Worm (Caenorhabditis elegans) whole organism, L3 larva: ENCODE results near the gene disl-2.

Experiments
- ZK546.5 ChIP-seq: sonication (generic microtip); optimal IDR thresholded peaks from 2 replicates; lab custom pipeline; 2017; ENCODE audit warnings: missing biosample characterization, missing genetic modification characterization
- ama-1 ChIP-seq: fragments of 150-350 bp; optimal IDR thresholded peaks from 2 replicates; lab custom pipeline; 2018
- ceh-82 ChIP-seq: fragments of 150-350 bp; optimal IDR thresholded peaks from 2 replicates; lab custom pipeline; 2014; ENCODE audit warnings: missing biosample characterization, missing genetic modification characterization
- fos-1 ChIP-seq: fragments of 150-350 bp; optimal IDR thresholded peaks from 2 replicates; lab custom pipeline; 2014; ENCODE audit warnings: missing biosample characterization, missing genetic modification characterization
- nhr-12 ChIP-seq: fragments of 150-350 bp; optimal IDR thresholded peaks from 2 replicates; lab custom pipeline; 2014; ENCODE audit warnings: missing biosample characterization, missing genetic modification characterization
- nhr-28 ChIP-seq: fragments of 150-350 bp; optimal IDR thresholded peaks from 2 replicates; lab custom pipeline; 2014; ENCODE audit warnings: missing biosample characterization, missing genetic modification characterization
- nhr-77 ChIP-seq: fragments of 150-350 bp; optimal IDR thresholded peaks from 2 replicates; lab custom pipeline; 2014; ENCODE audit warnings: missing biosample characterization, missing genetic modification characterization
- ztf-11 ChIP-seq: fragments of 150-350 bp; optimal IDR thresholded peaks from 2 replicates; lab custom pipeline; 2014; ENCODE audit warnings: missing biosample characterization, missing genetic modification characterization
- ztf-4 ChIP-seq: fragments of 150-350 bp; optimal IDR thresholded peaks from 2 replicates; lab custom pipeline; 2014; ENCODE audit warnings: missing biosample characterization, missing genetic modification characterization

ce11 chrIII:5438064-5438463 lies 4.9 kb upstream of the disl-2 start:
- TF ChIP-seq fos-1 = no peak
- TF ChIP-seq ztf-11 (tag; lab: Kevin White, UChicago) = no peak
- TF ChIP-seq nhr-12 (tag; lab: Kevin White, UChicago) = no peak
- TF ChIP-seq ZK546.5 = no peak
- no peak for TF ChIP-seq ama-1 (lab: Kevin White, UChicago)
- TF ChIP-seq nhr-77 (tag; lab: Kevin White, UChicago) = no peak
- TF ChIP-seq ztf-4 (tag; lab: Kevin White, UChicago) = no peak
- TF ChIP-seq ceh-82 (tag; lab: Kevin White, UChicago) = no peak
- no peak for TF ChIP-seq nhr-28
